Fruit fly (Drosophila melanogaster) whole organism, embryonic: Measurements from ENCODE around the gene CG13053.

Experiments used
- CG1024 ChIP-seq: fragments of 200-800 bp; sonication (Bioruptor generic); IDR thresholded peaks from 2 replicates; pipeline ENCODE4 v1.3.6; 2022; ENCODE audit warnings: missing biosample characterization, missing genetic modification characterization
- CG10462 ChIP-seq: fragments of 200-800 bp; sonication (Bioruptor generic); optimal IDR thresholded peaks from 2 replicates; lab custom pipeline; 2016; ENCODE audit warnings: missing biosample characterization, missing genetic modification characterization
- CG12744 ChIP-seq: fragments of 200-800 bp; sonication (Bioruptor generic); optimal IDR thresholded peaks from 2 replicates; lab custom pipeline; 2016; ENCODE audit warnings: missing biosample characterization, missing genetic modification characterization
- CG12769 ChIP-seq: fragments of 200-800 bp; sonication (Bioruptor generic); optimal IDR thresholded peaks from 2 replicates; lab custom pipeline; 2019; ENCODE audit warnings: missing biosample characterization, mild to moderate bottlenecking, missing genetic modification characterization, moderate library complexity
- CG15269 ChIP-seq: fragments of 200-800 bp; sonication (Bioruptor generic); optimal IDR thresholded peaks from 2 replicates; lab custom pipeline; 2018; ENCODE audit warnings: missing biosample characterization, mild to moderate bottlenecking, missing genetic modification characterization, moderate library complexity
- CG17912 ChIP-seq: fragments of 200-800 bp; sonication (Bioruptor generic); optimal IDR thresholded peaks from 2 replicates; lab custom pipeline; 2018; ENCODE audit warnings: missing biosample characterization, mild to moderate bottlenecking, missing genetic modification characterization
- CG18476 ChIP-seq: fragments of 200-800 bp; sonication (Bioruptor generic); optimal IDR thresholded peaks from 2 replicates; lab custom pipeline; 2016; ENCODE audit warnings: missing biosample characterization, mild to moderate bottlenecking, missing genetic modification characterization
- CG2116 ChIP-seq: fragments of 200-800 bp; sonication (Bioruptor generic); optimal IDR thresholded peaks from 3 replicates; lab custom pipeline; 2018; ENCODE audit warnings: missing biosample characterization, mild to moderate bottlenecking, missing genetic modification characterization
- CG30403 ChIP-seq: fragments of 200-800 bp; sonication (Bioruptor generic); optimal IDR thresholded peaks from 3 replicates; lab custom pipeline; 2016; ENCODE audit warnings: missing biosample characterization, missing genetic modification characterization
- CG30431 ChIP-seq: fragments of 200-800 bp; sonication (Bioruptor generic); optimal IDR thresholded peaks from 2 replicates; lab custom pipeline; 2017; ENCODE audit warnings: missing biosample characterization, missing genetic modification characterization
- CG31224 ChIP-seq: fragments of 200-800 bp; sonication (Bioruptor generic); IDR thresholded peaks from 2 replicates; pipeline ENCODE4 v1.3.6; 2022; ENCODE audit warnings: missing biosample characterization, missing genetic modification characterization
- CG34422 ChIP-seq: fragments of 200-800 bp; sonication (Bioruptor generic); IDR thresholded peaks from 3 replicates; pipeline ENCODE4 v1.3.6; 2022; ENCODE audit warnings: missing biosample characterization, missing genetic modification characterization
- CG6683 ChIP-seq: fragments of 200-800 bp; sonication (Bioruptor generic); optimal IDR thresholded peaks from 2 replicates; lab custom pipeline; 2017; ENCODE audit warnings: missing biosample characterization, mild to moderate bottlenecking, missing genetic modification characterization, missing genetic modification reagents
- CG6689 ChIP-seq: fragments of 200-800 bp; sonication (Bioruptor generic); IDR thresholded peaks from 2 replicates; pipeline ENCODE4 v1.3.6; 2022; ENCODE audit warnings: missing biosample characterization, missing genetic modification characterization
- CG7357 ChIP-seq: fragments of 200-800 bp; sonication (Bioruptor generic); IDR thresholded peaks from 3 replicates; pipeline ENCODE4 v1.3.6; 2022; ENCODE audit warnings: missing biosample characterization, missing genetic modification characterization
- Drgx ChIP-seq: fragments of 200-800 bp; sonication (Bioruptor generic); IDR thresholded peaks from 2 replicates; pipeline ENCODE4 v1.3.6; 2022; ENCODE audit warnings: missing biosample characterization, missing genetic modification characterization
- Eip74EF ChIP-seq, 2 experiments: fragments of 200-800 bp in 1 of 2; fragments of >200 bp in 1 of 2; sonication (Bioruptor generic) in 1 of 2; optimal IDR thresholded peaks; 2 replicates each; lab custom pipeline; 2017 to 2019; ENCODE audit warnings: missing biosample characterization in 2 of 2, missing genetic modification characterization in 2 of 2, mild to moderate bottlenecking in 1 of 2, moderate library complexity in 1 of 2
- Gsc ChIP-seq: fragments of 200-800 bp; sonication (Bioruptor generic); IDR thresholded peaks from 2 replicates; pipeline ENCODE4 v1.3.6; 2022; ENCODE audit warnings: missing biosample characterization, missing genetic modification characterization
- HHEX ChIP-seq: fragments of 200-800 bp; sonication (Bioruptor generic); optimal IDR thresholded peaks from 3 replicates; lab custom pipeline; 2017; ENCODE audit warnings: missing biosample characterization, mild to moderate bottlenecking, missing genetic modification characterization, missing genetic modification reagents
- Hr78 ChIP-seq, 2 experiments: fragments of 200-800 bp in 1 of 2; fragments of >200 bp in 1 of 2; sonication (Bioruptor generic) in 1 of 2; optimal IDR thresholded peaks; 2 replicates each; lab custom pipeline; 2017 to 2019; ENCODE audit warnings: missing biosample characterization in 2 of 2, missing genetic modification characterization in 2 of 2, mild to moderate bottlenecking in 1 of 2, moderate library complexity in 1 of 2
- Oli ChIP-seq: fragments of 200-800 bp; sonication (Bioruptor generic); optimal IDR thresholded peaks from 2 replicates; lab custom pipeline; 2018; ENCODE audit warnings: missing biosample characterization, mild to moderate bottlenecking, missing genetic modification characterization, moderate library complexity
- Opbp ChIP-seq: fragments of 200-800 bp; sonication (Bioruptor generic); IDR thresholded peaks from 3 replicates; pipeline ENCODE4 v1.3.6; 2022; ENCODE audit warnings: missing biosample characterization, missing genetic modification characterization; ENCODE audit not compliant: partially characterized antibody
- Pdp1 ChIP-seq, 2 experiments: fragments of 200-800 bp; sonication (Bioruptor generic); optimal IDR thresholded peaks; 3 replicates each; lab custom pipeline; 2016; ENCODE audit warnings: missing biosample characterization in 2 of 2, missing genetic modification characterization in 2 of 2, mild to moderate bottlenecking in 1 of 2, moderate library complexity in 1 of 2
- Ptx1 ChIP-seq: fragments of 200-800 bp; sonication (Bioruptor generic); IDR thresholded peaks from 2 replicates; pipeline ENCODE4 v1.3.6; 2022; ENCODE audit warnings: missing biosample characterization, missing genetic modification characterization
- Sry-δ ChIP-seq: fragments of 200-800 bp; sonication (Bioruptor generic); optimal IDR thresholded peaks from 2 replicates; lab custom pipeline; 2016; ENCODE audit warnings: missing biosample characterization, missing genetic modification characterization
- Trl ChIP-seq, 3 experiments: fragments of >200 bp in 2 of 3; fragments of 200-800 bp in 1 of 3; sonication (Bioruptor generic) in 1 of 3; optimal IDR thresholded peaks; 2 replicates in 1 of 3; 3 replicates in 2 of 3; lab custom pipeline; 2016 to 2017; ENCODE audit warnings: missing biosample characterization in 1 of 3, missing genetic modification characterization in 1 of 3
- Xrp1 ChIP-seq: fragments of 200-800 bp; sonication (Bioruptor generic); IDR thresholded peaks from 2 replicates; pipeline ENCODE4 v1.3.6; 2022; ENCODE audit warnings: missing biosample characterization, missing genetic modification characterization
- abd-A ChIP-seq: fragments of 200-800 bp; sonication (Bioruptor generic); optimal IDR thresholded peaks from 3 replicates; lab custom pipeline; 2019; ENCODE audit warnings: missing biosample characterization, mild to moderate bottlenecking, missing genetic modification characterization, moderate library complexity
- ash1 ChIP-seq: fragments of 200-800 bp; sonication (Bioruptor generic); optimal IDR thresholded peaks from 2 replicates; lab custom pipeline; 2018; ENCODE audit warnings: missing biosample characterization, mild to moderate bottlenecking, missing genetic modification characterization
- caup ChIP-seq: fragments of 200-800 bp; sonication (Bioruptor generic); optimal IDR thresholded peaks from 3 replicates; lab custom pipeline; 2017; ENCODE audit warnings: missing biosample characterization, mild to moderate bottlenecking, missing genetic modification characterization, moderate library complexity; ENCODE audit not compliant: severe bottlenecking
- chinmo ChIP-seq: fragments of 200-800 bp; sonication (Bioruptor generic); IDR thresholded peaks from 4 replicates; pipeline ENCODE4 v1.3.6; 2022; ENCODE audit warnings: missing biosample characterization, missing genetic modification characterization; ENCODE audit not compliant: partially characterized antibody
- exex ChIP-seq: fragments of 200-800 bp; sonication (Bioruptor generic); optimal IDR thresholded peaks from 4 replicates; lab custom pipeline; 2018; ENCODE audit warnings: missing biosample characterization, mild to moderate bottlenecking, missing genetic modification characterization, moderate library complexity
- fd102C ChIP-seq: fragments of 200-800 bp; sonication (Bioruptor generic); optimal IDR thresholded peaks from 2 replicates; lab custom pipeline; 2018; ENCODE audit warnings: missing biosample characterization, mild to moderate bottlenecking, missing genetic modification characterization, moderate library complexity
- gce ChIP-seq: fragments of 200-800 bp; sonication (Bioruptor generic); IDR thresholded peaks from 3 replicates; pipeline ENCODE4 v1.3.6; 2022; ENCODE audit warnings: missing biosample characterization, missing genetic modification characterization
- oc ChIP-seq: fragments of 200-800 bp; sonication (Bioruptor generic); optimal IDR thresholded peaks from 2 replicates; lab custom pipeline; 2018; ENCODE audit warnings: missing biosample characterization, mild to moderate bottlenecking, missing genetic modification characterization, moderate library complexity
- pan ChIP-seq, 4 experiments: fragments of >200 bp in 3 of 4; fragments of 200-800 bp in 1 of 4; sonication (Bioruptor generic) in 1 of 4; optimal IDR thresholded peaks in 3 of 4; IDR thresholded peaks in 1 of 4; 2 replicates each; pipeline versions ENCODE4 v1.3.6 to Lab custom; 2017 to 2022; ENCODE audit warnings: missing biosample characterization in 2 of 4, missing genetic modification characterization in 2 of 4, mixed read lengths in 1 of 4
- phol ChIP-seq: fragments of 200-800 bp; sonication (Bioruptor generic); optimal IDR thresholded peaks from 3 replicates; lab custom pipeline; 2018; ENCODE audit warnings: missing biosample characterization, mild to moderate bottlenecking, missing genetic modification characterization, moderate library complexity
- sd ChIP-seq: fragments of 200-800 bp; sonication (Bioruptor generic); optimal IDR thresholded peaks from 3 replicates; lab custom pipeline; 2018; ENCODE audit warnings: missing biosample characterization, mild to moderate bottlenecking, missing genetic modification characterization, moderate library complexity
- unpg ChIP-seq: fragments of 200-800 bp; sonication (Bioruptor generic); optimal IDR thresholded peaks from 3 replicates; lab custom pipeline; 2018; ENCODE audit warnings: missing biosample characterization, mild to moderate bottlenecking, missing genetic modification characterization, moderate library complexity
- vvl ChIP-seq: fragments of 200-800 bp; sonication (Bioruptor generic); IDR thresholded peaks from 2 replicates; pipeline ENCODE4 v1.3.6; 2022; ENCODE audit warnings: missing biosample characterization, missing genetic modification characterization
- zfh1 ChIP-seq: fragments of 200-800 bp; sonication (Bioruptor generic); IDR thresholded peaks from 3 replicates; pipeline ENCODE4 v1.3.6; 2022; ENCODE audit warnings: missing biosample characterization, missing genetic modification characterization

CG13053 gene

dm6 chr3L:16285346-16285911 is 25.9 kb upstream of the CG13053 start, which contains the start of gene CG13047 (continued):
- TF ChIP-seq CG10462 (GFP tag; lab: Kevin White, UChicago) (no peak), CG6683 (GFP tag; lab: Kevin White, UChicago) (no peak)

- TF ChIP-seq ash1 (GFP tag; lab: Kevin White, UChicago) (no peak), caup (GFP tag; lab: Kevin White, UChicago) (no peak), oc (tag; lab: Kevin White, UChicago) (peak; percentile 31), CG1024 (no peak), CG18476 (GFP tag; lab: Kevin White, UChicago) (no peak), zfh1 (GFP tag; lab: Robert Waterston, UW) (no peak), CG30403 (GFP tag; lab: Kevin White, UChicago) (no peak), CG31224 (no peak), CG6689 (GFP tag; lab: Robert Waterston, UW) (no peak), Pdp1 (GFP tag; optimal IDR thresholded peaks at IDR 0.05; lab: Kevin White, UChicago) (peak in 1 of 2 experiments; percentile 85), CG30431 (GFP tag; lab: Kevin White, UChicago) (no peak)
Observed at dm6 chr3L:16283821-16284220, 24.3 kb upstream of the CG13053 start, which contains the start of gene CG13048. Gene CG13048 (minus strand): TSS chr3L:16283921.

dm6 chr3L:16281880-16282556 is 22.5 kb upstream of the CG13053 start, which contains the start of gene CG13049:
Gene CG13049 (minus strand): TSS chr3L:16281930.
- TF ChIP-seq sd (tag; lab: Kevin White, UChicago) (peak; percentile 3), pan (optimal IDR thresholded peaks at IDR 0.05; lab: Kevin White, UChicago) (no peak), pan (GFP tag; optimal IDR thresholded peaks at IDR 0.05 in 1 of 2, IDR thresholded peaks at IDR 0.05 in 1 of 2) (peak in 1 of 2 experiments; percentile 12), vvl (GFP tag; lab: Robert Waterston, UW) (peak; percentile 52; the same call in 1 of the 2 replicates), CG34422 (GFP tag; lab: Robert Waterston, UW) (no peak), Opbp (no peak), HHEX (GFP tag; lab: Kevin White, UChicago) (no peak), Trl (optimal IDR thresholded peaks at IDR 0.05; lab: Kevin White, UChicago) (no peak), Trl (GFP tag; optimal IDR thresholded peaks at IDR 0.05; lab: Kevin White, UChicago) (no peak)

dm6 chr3L:16279987-16280454 is 20.5 kb upstream of the CG13053 start, which contains the start of gene CG13064:
Gene CG13064 (plus strand): TSS chr3L:16280404.
- peak; percentile 75 for TF ChIP-seq abd-A (tag; lab: Kevin White, UChicago)
- TF ChIP-seq Drgx (GFP tag; lab: Robert Waterston, UW): no peak
- no peak for TF ChIP-seq CG2116 (GFP tag; lab: Kevin White, UChicago)
- peak in 1 of 2 experiments; percentile 87 for TF ChIP-seq Hr78 (GFP tag; optimal IDR thresholded peaks at IDR 0.05; lab: Kevin White, UChicago)
- no peak for TF ChIP-seq Eip74EF (GFP tag; optimal IDR thresholded peaks at IDR 0.05; lab: Kevin White, UChicago)
- no peak for TF ChIP-seq fd102C
- no peak for TF ChIP-seq Sry-δ
- no peak for TF ChIP-seq Gsc (GFP tag; lab: Robert Waterston, UW)
- TF ChIP-seq Xrp1 (GFP tag; lab: Robert Waterston, UW): no peak
- TF ChIP-seq unpg (GFP tag; lab: Kevin White, UChicago): no peak
- no peak for TF ChIP-seq exex (tag; lab: Kevin White, UChicago)
- TF ChIP-seq CG17912 (GFP tag; lab: Kevin White, UChicago): no peak
- TF ChIP-seq Oli (tag; lab: Kevin White, UChicago): no peak
- peak; percentile 50 for TF ChIP-seq CG12769 (tag; lab: Kevin White, UChicago)
- TF ChIP-seq Ptx1: no peak
- TF ChIP-seq chinmo (GFP tag; lab: Robert Waterston, UW): 0 out of 4 replicates have a peak, but pooled peaks have one; percentile 65
- TF ChIP-seq CG15269 (tag; lab: Kevin White, UChicago): peak; percentile 27
- TF ChIP-seq CG12744 (GFP tag; lab: Kevin White, UChicago): no peak
- no peak for TF ChIP-seq gce (GFP tag; lab: Robert Waterston, UW)
- TF ChIP-seq Opbp: no peak
- no peak for TF ChIP-seq CG7357 (GFP tag; lab: Robert Waterston, UW)
- TF ChIP-seq phol (tag; lab: Kevin White, UChicago): no peak
